Fruit fly (Drosophila melanogaster): ENCODE results near the gene Orp8.

- TF ChIP-seq CG8478 (optimal IDR thresholded peaks at IDR 0.05) (no peak), Dll (optimal IDR thresholded peaks at IDR 0.05) (no peak), usp (GFP tag; optimal IDR thresholded peaks at IDR 0.05) (no peak), psq (optimal IDR thresholded peaks at IDR 0.05) (no peak), EcR (GFP tag; optimal IDR thresholded peaks at IDR 0.05) (no peak), pan (optimal IDR thresholded peaks at IDR 0.05) (no peak)
Observed at dm6 chr3R:20292030-20292879, 16.9 kb upstream of the Orp8 start.
